Worm (Caenorhabditis elegans) whole organism, L4 larva: ENCODE results near the gene H25P19.1.
"Not testable (repeated sequence)": the region's sequence is repeated elsewhere in the genome, so short reads cannot be mapped to it uniquely, and the experiment has no call there.

Experiments
- D1046.2 ChIP-seq: fragments of 200-800 bp; sonication (Bioruptor generic); IDR thresholded peaks from 2 replicates; pipeline ENCODE4 v1.3.6; 2022; ENCODE audit warnings: missing genetic modification characterization, missing compliant biosample characterization
- F26F4.8 ChIP-seq: fragments of 200-800 bp; sonication (Bioruptor generic); conservative IDR thresholded peaks from 2 replicates; pipeline ENCODE4 v1.3.6; 2022; ENCODE audit warnings: missing genetic modification characterization, missing compliant biosample characterization
- F49E8.2 ChIP-seq: sonication (generic microtip); optimal IDR thresholded peaks from 2 replicates; lab custom pipeline; 2016; ENCODE audit warnings: missing compliant biosample characterization, mild to moderate bottlenecking, missing genetic modification characterization, borderline replicate concordance
- Y105C5A.15 ChIP-seq: fragments of 200-800 bp; sonication (Bioruptor generic); IDR thresholded peaks from 2 replicates; pipeline ENCODE4 v1.3.6; 2022; ENCODE audit warnings: missing genetic modification characterization, missing compliant biosample characterization
- Y48G9A.11 ChIP-seq: fragments of 200-800 bp; sonication (Bioruptor generic); IDR thresholded peaks from 2 replicates; pipeline ENCODE4 v1.3.6; 2022; ENCODE audit warnings: missing genetic modification reagents, missing genetic modification characterization, missing compliant biosample characterization
- Y75B8A.6 ChIP-seq: fragments of 200-800 bp; sonication (Bioruptor generic); IDR thresholded peaks from 2 replicates; pipeline ENCODE4 v1.3.6; 2022; ENCODE audit warnings: missing genetic modification reagents, missing genetic modification characterization, missing compliant biosample characterization
- ZK546.5 ChIP-seq, 2 experiments: sonication (generic microtip); optimal IDR thresholded peaks; 2 replicates each; lab custom pipeline; 2017; ENCODE audit warnings: missing biosample characterization in 2 of 2, missing genetic modification characterization in 2 of 2
- aha-1 ChIP-seq: fragments of 150-350 bp; peaks from one replicate; lab custom pipeline; 2014; ENCODE audit warnings: missing biosample characterization, missing genetic modification characterization
- arid-1 ChIP-seq: fragments of 200-800 bp; sonication (Bioruptor generic); conservative IDR thresholded peaks from 2 replicates; pipeline ENCODE4 v1.3.6; 2022; ENCODE audit warnings: missing genetic modification reagents, missing genetic modification characterization, missing compliant biosample characterization
- attf-4 ChIP-seq: sonication (generic microtip); optimal IDR thresholded peaks from 3 replicates; lab custom pipeline; 2017; ENCODE audit warnings: missing biosample characterization, missing genetic modification characterization
- ceh-20 ChIP-seq: fragments of 200-800 bp; sonication (Bioruptor generic); IDR thresholded peaks from 2 replicates; pipeline ENCODE4 v1.3.6; 2022; ENCODE audit warnings: missing genetic modification reagents, missing genetic modification characterization, missing compliant biosample characterization
- cey-2 ChIP-seq: sonication (generic microtip); optimal IDR thresholded peaks from 3 replicates; lab custom pipeline; 2017; ENCODE audit warnings: missing genetic modification characterization, mild to moderate bottlenecking, missing compliant biosample characterization, antibody characterized with exemption, borderline replicate concordance; ENCODE audit not compliant: insufficient read depth
- ctbp-1 ChIP-seq: fragments of 200-800 bp; sonication (Bioruptor generic); IDR thresholded peaks from 2 replicates; pipeline ENCODE4 v1.3.6; 2022; ENCODE audit warnings: missing genetic modification reagents, missing genetic modification characterization, missing compliant biosample characterization
- daf-12 ChIP-seq: fragments of 150-350 bp; optimal IDR thresholded peaks from 2 replicates; lab custom pipeline; 2014; ENCODE audit warnings: missing biosample characterization, missing genetic modification reagents, missing genetic modification characterization
- dmd-6 ChIP-seq: fragments of 200-800 bp; sonication (Bioruptor generic); IDR thresholded peaks from 2 replicates; pipeline ENCODE4 v1.3.6; 2022; ENCODE audit warnings: missing genetic modification reagents, missing genetic modification characterization, missing compliant biosample characterization
- dmd-8 ChIP-seq: fragments of 200-800 bp; sonication (Bioruptor generic); IDR thresholded peaks from 2 replicates; pipeline ENCODE4 v1.3.6; 2022; ENCODE audit warnings: missing genetic modification characterization, missing compliant biosample characterization
- dve-1 ChIP-seq: sonication (generic microtip); optimal IDR thresholded peaks from 2 replicates; lab custom pipeline; 2017; ENCODE audit warnings: antibody characterized with exemption, mild to moderate bottlenecking, missing genetic modification characterization, missing compliant biosample characterization; ENCODE audit not compliant: insufficient read depth
- fkh-10 ChIP-seq: fragments of 150-350 bp; optimal IDR thresholded peaks from 2 replicates; lab custom pipeline; 2014; ENCODE audit warnings: missing biosample characterization, missing genetic modification reagents, missing genetic modification characterization
- gei-8 ChIP-seq: fragments of 200-800 bp; sonication (Bioruptor generic); optimal IDR thresholded peaks from 2 replicates; lab custom pipeline; 2018; ENCODE audit warnings: mild to moderate bottlenecking, missing genetic modification characterization, missing compliant biosample characterization
- hif-1 ChIP-seq, 2 experiments: sonication (generic microtip); optimal IDR thresholded peaks; 2 replicates each; lab custom pipeline; 2016 to 2017; ENCODE audit warnings: missing compliant biosample characterization in 2 of 2, missing genetic modification characterization in 2 of 2, missing genetic modification reagents in 2 of 2, missing genotype in 2 of 2, mild to moderate bottlenecking in 1 of 2
- hlh-11 ChIP-seq: fragments of 200-800 bp; sonication (Bioruptor generic); optimal IDR thresholded peaks from 2 replicates; lab custom pipeline; 2018; ENCODE audit warnings: mild to moderate bottlenecking, missing genetic modification characterization, missing compliant biosample characterization
- hmg-1.1 ChIP-seq: fragments of 200-800 bp; sonication (Bioruptor generic); IDR thresholded peaks from 2 replicates; pipeline ENCODE4 v1.3.6; 2022; ENCODE audit warnings: missing genetic modification reagents, missing genetic modification characterization, missing compliant biosample characterization
- lim-7 ChIP-seq: fragments of 200-800 bp; sonication (Bioruptor generic); IDR thresholded peaks from 2 replicates; pipeline ENCODE4 v1.3.6; 2022; ENCODE audit warnings: missing genetic modification characterization, missing compliant biosample characterization
- lin-1 ChIP-seq: fragments of 200-800 bp; sonication (Bioruptor generic); IDR thresholded peaks from 2 replicates; pipeline ENCODE4 v1.3.6; 2022; ENCODE audit warnings: missing genetic modification reagents, missing genetic modification characterization, missing compliant biosample characterization
- lin-13 ChIP-seq: fragments of 150-350 bp; optimal IDR thresholded peaks from 2 replicates; lab custom pipeline; 2014; ENCODE audit warnings: missing biosample characterization, missing genetic modification reagents, missing genetic modification characterization
- lin-15B ChIP-seq: fragments of 150-350 bp; sonication (generic microtip); optimal IDR thresholded peaks from 3 replicates; lab custom pipeline; 2014; ENCODE audit warnings: missing biosample characterization, missing genetic modification characterization
- lir-3 ChIP-seq: sonication (generic microtip); optimal IDR thresholded peaks from 2 replicates; lab custom pipeline; 2016; ENCODE audit warnings: mild to moderate bottlenecking, missing genetic modification characterization, missing compliant biosample characterization
- mdt-29 ChIP-seq: fragments of 200-800 bp; sonication (Bioruptor generic); IDR thresholded peaks from 2 replicates; pipeline ENCODE4 v1.3.6; 2022; ENCODE audit warnings: missing genetic modification reagents, missing genetic modification characterization, missing compliant biosample characterization
- mxl-3 ChIP-seq: fragments of 200-800 bp; sonication (Bioruptor generic); optimal IDR thresholded peaks from 2 replicates; lab custom pipeline; 2018; ENCODE audit warnings: mild to moderate bottlenecking, missing genetic modification characterization, missing compliant biosample characterization
- nhr-102 ChIP-seq: sonication (generic microtip); optimal IDR thresholded peaks from 2 replicates; lab custom pipeline; 2016; ENCODE audit warnings: mild to moderate bottlenecking, missing genetic modification characterization, moderate library complexity, missing compliant biosample characterization
- nhr-237 ChIP-seq: sonication (generic microtip); optimal IDR thresholded peaks from 2 replicates; lab custom pipeline; 2017; ENCODE audit warnings: missing biosample characterization, missing genetic modification characterization
- nhr-25 ChIP-seq: sonication (generic microtip); optimal IDR thresholded peaks from 2 replicates; lab custom pipeline; 2017; ENCODE audit warnings: missing genetic modification characterization, mild to moderate bottlenecking, missing compliant biosample characterization, antibody characterized with exemption, moderate library complexity, borderline replicate concordance; ENCODE audit not compliant: insufficient read depth
- nhr-28 ChIP-seq: fragments of 150-350 bp; optimal IDR thresholded peaks from 2 replicates; lab custom pipeline; 2014; ENCODE audit warnings: missing biosample characterization, missing genetic modification characterization
- nhr-41 ChIP-seq: fragments of 200-800 bp; sonication (Bioruptor generic); IDR thresholded peaks from 2 replicates; pipeline ENCODE4 v1.3.6; 2022; ENCODE audit warnings: missing genetic modification reagents, missing genetic modification characterization, missing compliant biosample characterization
- pha-4 ChIP-seq, 2 experiments: fragments of 150-350 bp in 1 of 2; fragments of 200-800 bp in 1 of 2; sonication (Bioruptor generic) in 1 of 2; IDR thresholded peaks in 1 of 2; optimal IDR thresholded peaks in 1 of 2; 2 replicates each; pipeline versions ENCODE4 v1.3.6 to Lab custom; 2014 to 2022; ENCODE audit warnings: missing genetic modification characterization in 2 of 2, missing genetic modification reagents in 2 of 2, missing biosample characterization in 1 of 2, missing compliant biosample characterization in 1 of 2
- php-3 ChIP-seq: fragments of 200-800 bp; sonication (Bioruptor generic); IDR thresholded peaks from 2 replicates; pipeline ENCODE4 v1.3.6; 2022; ENCODE audit warnings: missing genetic modification reagents, missing genetic modification characterization, missing compliant biosample characterization
- spr-1 ChIP-seq: sonication (generic microtip); optimal IDR thresholded peaks from 2 replicates; lab custom pipeline; 2016; ENCODE audit warnings: mild to moderate bottlenecking, missing genetic modification characterization, missing compliant biosample characterization
- tra-1 ChIP-seq: fragments of 200-800 bp; sonication (Bioruptor generic); IDR thresholded peaks from 2 replicates; pipeline ENCODE4 v1.3.6; 2022; ENCODE audit warnings: missing genetic modification reagents, missing genetic modification characterization, missing compliant biosample characterization
- vab-7 ChIP-seq: fragments of 200-800 bp; sonication (Bioruptor generic); IDR thresholded peaks from 2 replicates; pipeline ENCODE4 v1.3.6; 2022; ENCODE audit warnings: missing genetic modification reagents, missing genetic modification characterization, missing compliant biosample characterization
- zip-2 ChIP-seq: fragments of 150-350 bp; optimal IDR thresholded peaks from 2 replicates; lab custom pipeline; 2014; ENCODE audit warnings: missing biosample characterization, missing genetic modification characterization

The H25P19.1 gene

ce11 chrV:706449-706848 lies 19.0 kb downstream of the H25P19.1 start:
- peak; percentile 73 for TF ChIP-seq vab-7
- 0 out of 2 replicates have a peak, but pooled peaks have one; percentile 24 for TF ChIP-seq Y75B8A.6
- TF ChIP-seq lim-7 (GFP tag; lab: Robert Waterston, UW), result peak; percentile 87
- peak; percentile 57; the same call in 1 of the 2 replicates for TF ChIP-seq php-3 (GFP tag; lab: Robert Waterston, UW)
- TF ChIP-seq pha-4 (GFP tag; IDR thresholded peaks at IDR 0.05; lab: Robert Waterston, UW), result peak; percentile 51; the same call in 1 of the 2 replicates
- TF ChIP-seq pha-4 (tag; optimal IDR thresholded peaks at IDR 0.05; lab: Kevin White, UChicago), result not testable (repeated sequence)
- peak; percentile 71; the same call in 1 of the 2 replicates for TF ChIP-seq F26F4.8 (GFP tag; lab: Robert Waterston, UW)
- peak; percentile 88 for TF ChIP-seq dmd-8 (GFP tag; lab: Robert Waterston, UW)
- TF ChIP-seq Y48G9A.11 (GFP tag; lab: Robert Waterston, UW), result 0 out of 2 replicates have a peak, but pooled peaks have one; percentile 34
- peak; percentile 59; the same call in 1 of the 2 replicates for TF ChIP-seq tra-1 (GFP tag; lab: Robert Waterston, UW)
- TF ChIP-seq hmg-1.1, result peak; percentile 66
- peak; percentile 51; the same call in 1 of the 2 replicates for TF ChIP-seq lin-1 (GFP tag; lab: Robert Waterston, UW)
- TF ChIP-seq nhr-41 (GFP tag; lab: Robert Waterston, UW), result peak; percentile 11; the same call in 1 of the 2 replicates
- TF ChIP-seq arid-1, result peak; percentile 68
- TF ChIP-seq dmd-6, result peak; percentile 51
- TF ChIP-seq D1046.2, result 0 out of 2 replicates have a peak, but pooled peaks have one; percentile 65
- TF ChIP-seq ctbp-1 (GFP tag; lab: Robert Waterston, UW), result peak; percentile 48; the same call in 1 of the 2 replicates
- 0 out of 2 replicates have a peak, but pooled peaks have one; percentile 28 for TF ChIP-seq Y105C5A.15

DNA sequence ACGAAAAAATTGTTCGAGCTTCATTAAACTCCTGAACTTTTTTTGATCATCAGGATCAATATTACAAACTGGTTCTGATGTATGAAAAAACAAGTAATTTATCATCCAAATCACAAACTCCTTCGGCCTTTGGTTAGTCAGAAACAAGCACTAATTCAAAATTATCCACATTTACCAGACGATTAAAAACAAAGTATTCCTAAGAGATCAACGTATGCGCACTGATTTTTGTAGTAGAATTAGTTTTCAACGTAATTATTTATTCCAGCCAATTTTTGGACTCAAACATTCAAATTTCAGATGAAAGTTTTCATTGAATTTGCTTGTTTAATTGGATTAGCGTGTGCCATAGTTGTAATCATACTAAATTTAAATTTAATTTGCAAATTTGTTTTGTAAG lies 19.4 kb downstream of the H25P19.1 start, which contains the start of gene srbc-38:
Gene srbc-38 (plus strand): TSS at position 301 of the 400 bp plus-strand sequence.
- TF ChIP-seq mxl-3 (GFP tag; lab: Kevin White, UChicago), result no peak
- TF ChIP-seq nhr-102 (tag; lab: Kevin White, UChicago), result no peak
- TF ChIP-seq lir-3, result no peak
- TF ChIP-seq cey-2, result no peak
- no peak for TF ChIP-seq aha-1
- no peak for TF ChIP-seq vab-7
- no peak for TF ChIP-seq dve-1 (tag; lab: Kevin White, UChicago)
- TF ChIP-seq F26F4.8 (GFP tag; lab: Robert Waterston, UW), result no peak
- no peak for TF ChIP-seq hlh-11 (tag; lab: Kevin White, UChicago)
- TF ChIP-seq fkh-10 (GFP tag; lab: Kevin White, UChicago), result no peak
- TF ChIP-seq lim-7 (GFP tag; lab: Robert Waterston, UW), result no peak
- no peak for TF ChIP-seq lin-15B (tag; lab: Kevin White, UChicago)
- TF ChIP-seq ceh-20, result no peak
- no peak for TF ChIP-seq attf-4 (tag; lab: Kevin White, UChicago)
- TF ChIP-seq daf-12 (tag; lab: Kevin White, UChicago), result no peak
- no peak for TF ChIP-seq nhr-237 (tag; lab: Kevin White, UChicago)
- TF ChIP-seq nhr-25 (tag; lab: Kevin White, UChicago), result no peak
- no peak for TF ChIP-seq zip-2 (tag; lab: Kevin White, UChicago)
- no peak for TF ChIP-seq lin-13 (GFP tag; lab: Kevin White, UChicago)

DNA sequence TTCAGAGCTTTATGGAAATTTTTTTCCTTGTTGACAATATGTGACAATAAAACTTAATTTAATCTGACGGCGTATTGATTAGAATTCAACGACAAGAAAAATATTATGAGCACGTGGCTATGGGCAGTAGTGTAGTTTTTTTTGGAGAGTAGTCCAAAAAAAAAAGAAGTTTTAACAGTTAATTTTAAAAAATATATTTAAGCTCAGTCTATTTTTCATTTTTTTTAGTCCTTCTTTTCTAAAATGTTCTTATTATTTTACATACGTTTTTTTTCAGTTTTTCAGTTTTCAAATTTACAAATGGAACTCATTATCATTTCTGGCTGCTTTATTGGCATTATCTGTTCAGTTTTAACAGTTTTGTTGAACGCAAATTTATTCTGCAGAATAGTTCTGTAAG lies 21.3 kb downstream of the H25P19.1 start, which contains the start of gene srbc-39:
Gene srbc-39 (plus strand): TSS at position 301 of the 400 bp plus-strand sequence.
- no peak for TF ChIP-seq F49E8.2
- TF ChIP-seq gei-8 (GFP tag; lab: Kevin White, UChicago), result no peak
- no peak for TF ChIP-seq hif-1 (tag; optimal IDR thresholded peaks at IDR 0.05; lab: Kevin White, UChicago)
- TF ChIP-seq zip-2 (tag; lab: Kevin White, UChicago), result no peak
- TF ChIP-seq nhr-28 (tag; lab: Kevin White, UChicago), result no peak
- no peak for TF ChIP-seq mdt-29
- no peak for TF ChIP-seq ZK546.5 (tag; optimal IDR thresholded peaks at IDR 0.05; lab: Kevin White, UChicago)
- no peak for TF ChIP-seq spr-1
